Fruit fly (Drosophila melanogaster) S2 (cell line): ENCODE results near the gene Larp4B.

Source experiments
- CG8478 ChIP-seq: fragments of >200 bp; optimal IDR thresholded peaks from 2 replicates; lab custom pipeline; 2018
- CTCF ChIP-seq, 2 experiments: fragments of >200 bp; optimal IDR thresholded peaks; 2 replicates each; lab custom pipeline; 2018

DNA sequence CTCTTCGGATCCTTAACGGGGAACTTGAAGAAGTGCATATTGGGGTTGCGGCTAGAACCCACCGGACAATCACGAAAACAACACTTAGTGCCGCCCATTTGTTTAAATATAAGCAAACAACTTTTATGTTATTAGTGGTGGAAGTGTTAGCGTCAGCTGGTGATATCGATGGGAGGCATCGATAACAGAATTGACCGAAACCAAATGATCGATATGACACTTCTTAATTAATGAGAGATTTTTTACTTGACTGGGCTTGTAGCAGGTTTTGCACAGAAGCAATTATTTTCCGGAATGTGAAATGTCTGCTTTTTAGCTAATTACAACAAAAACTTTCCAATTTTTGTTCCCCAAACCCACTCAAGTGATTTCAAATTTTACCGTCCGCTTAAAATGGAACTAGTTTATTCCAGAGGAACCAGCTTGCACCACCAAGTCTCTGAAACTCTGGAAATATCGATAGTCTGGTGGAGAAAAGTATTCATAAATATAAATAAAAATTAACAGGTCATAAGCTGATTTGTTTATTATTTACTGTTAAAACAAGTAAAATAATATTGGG lies 32.2 kb upstream of the Larp4B start, which contains the start of gene CG14965:
- TF ChIP-seq CTCF (optimal IDR thresholded peaks at IDR 0.05; lab: Kevin White, UChicago), result no peak
- no peak for TF ChIP-seq CG8478 (lab: Kevin White, UChicago)
